Fruit fly (Drosophila melanogaster) whole organism, embryonic: ENCODE data around the gene CG45049.

Experiments used
- Antp ChIP-seq: fragments of 200-800 bp; sonication (Bioruptor generic); optimal IDR thresholded peaks from 3 replicates; lab custom pipeline; 2016; ENCODE audit warnings: missing biosample characterization, missing genetic modification characterization
- Asciz ChIP-seq: fragments of 200-800 bp; sonication (Bioruptor generic); optimal IDR thresholded peaks from 2 replicates; lab custom pipeline; 2017; ENCODE audit warnings: missing biosample characterization, mild to moderate bottlenecking, missing genetic modification characterization, missing genetic modification reagents
- Atf6 ChIP-seq: fragments of 200-800 bp; sonication (Bioruptor generic); IDR thresholded peaks from 2 replicates; pipeline ENCODE4 v1.3.6; 2022; ENCODE audit warnings: missing biosample characterization, missing genetic modification characterization
- CG12744 ChIP-seq: fragments of 200-800 bp; sonication (Bioruptor generic); optimal IDR thresholded peaks from 2 replicates; lab custom pipeline; 2016; ENCODE audit warnings: missing biosample characterization, missing genetic modification characterization
- CG15269 ChIP-seq: fragments of 200-800 bp; sonication (Bioruptor generic); optimal IDR thresholded peaks from 2 replicates; lab custom pipeline; 2018; ENCODE audit warnings: missing biosample characterization, mild to moderate bottlenecking, missing genetic modification characterization, moderate library complexity
- CG17361 ChIP-seq: fragments of 200-800 bp; sonication (Bioruptor generic); IDR thresholded peaks from 3 replicates; pipeline ENCODE4 v1.3.6; 2022; ENCODE audit warnings: missing biosample characterization, missing genetic modification characterization
- CG2199 ChIP-seq: fragments of 200-800 bp; sonication (Bioruptor generic); IDR thresholded peaks from 3 replicates; pipeline ENCODE4 v1.3.6; 2022; ENCODE audit warnings: missing biosample characterization, missing genetic modification characterization
- CG32767 ChIP-seq: fragments of 200-800 bp; sonication (Bioruptor generic); IDR thresholded peaks from 2 replicates; pipeline ENCODE4 v1.3.6; 2022; ENCODE audit warnings: missing biosample characterization, missing genetic modification characterization
- CG3838 ChIP-seq: fragments of 200-800 bp; sonication (Bioruptor generic); optimal IDR thresholded peaks from 3 replicates; lab custom pipeline; 2016; ENCODE audit warnings: missing biosample characterization, missing genetic modification characterization
- CG4707 ChIP-seq: fragments of 200-800 bp; sonication (Bioruptor generic); optimal IDR thresholded peaks from 2 replicates; lab custom pipeline; 2018; ENCODE audit warnings: missing biosample characterization, mild to moderate bottlenecking, missing genetic modification characterization, moderate library complexity
- CG7963 ChIP-seq: fragments of 200-800 bp; sonication (Bioruptor generic); IDR thresholded peaks from 3 replicates; pipeline ENCODE4 v1.3.6; 2022; ENCODE audit warnings: missing biosample characterization, missing genetic modification characterization; ENCODE audit not compliant: partially characterized antibody
- CG9932 ChIP-seq: fragments of 200-800 bp; sonication (Bioruptor generic); IDR thresholded peaks from 2 replicates; pipeline ENCODE4 v1.3.6; 2022; ENCODE audit warnings: missing biosample characterization, missing genetic modification characterization
- Drgx ChIP-seq: fragments of 200-800 bp; sonication (Bioruptor generic); IDR thresholded peaks from 2 replicates; pipeline ENCODE4 v1.3.6; 2022; ENCODE audit warnings: missing biosample characterization, missing genetic modification characterization
- Ets65A ChIP-seq: fragments of 200-800 bp; sonication (Bioruptor generic); peaks from one replicate; lab custom pipeline; 2016; ENCODE audit warnings: missing biosample characterization, missing genetic modification characterization
- Gsc ChIP-seq: fragments of 200-800 bp; sonication (Bioruptor generic); IDR thresholded peaks from 2 replicates; pipeline ENCODE4 v1.3.6; 2022; ENCODE audit warnings: missing biosample characterization, missing genetic modification characterization
- MTF-1 ChIP-seq: fragments of 200-800 bp; sonication (Bioruptor generic); optimal IDR thresholded peaks from 2 replicates; lab custom pipeline; 2018; ENCODE audit warnings: missing biosample characterization, mild to moderate bottlenecking, missing genetic modification characterization, borderline replicate concordance
- Med ChIP-seq: fragments of 200-800 bp; sonication (Bioruptor generic); peaks from one replicate; lab custom pipeline; 2016; ENCODE audit warnings: missing biosample characterization, missing genetic modification characterization, mild to moderate bottlenecking, inconsistent platforms, moderate library complexity
- Sry-β ChIP-seq: fragments of 200-800 bp; sonication (Bioruptor generic); optimal IDR thresholded peaks from 2 replicates; lab custom pipeline; 2018; ENCODE audit warnings: missing biosample characterization, mild to moderate bottlenecking, missing genetic modification characterization, moderate library complexity
- Trl ChIP-seq, 3 experiments: fragments of >200 bp in 2 of 3; fragments of 200-800 bp in 1 of 3; sonication (Bioruptor generic) in 1 of 3; optimal IDR thresholded peaks; 2 replicates in 1 of 3; 3 replicates in 2 of 3; lab custom pipeline; 2016 to 2017; ENCODE audit warnings: missing biosample characterization in 1 of 3, missing genetic modification characterization in 1 of 3
- abd-A ChIP-seq: fragments of 200-800 bp; sonication (Bioruptor generic); optimal IDR thresholded peaks from 3 replicates; lab custom pipeline; 2019; ENCODE audit warnings: missing biosample characterization, mild to moderate bottlenecking, missing genetic modification characterization, moderate library complexity
- btn ChIP-seq: fragments of 200-800 bp; sonication (Bioruptor generic); optimal IDR thresholded peaks from 2 replicates; lab custom pipeline; 2016; ENCODE audit warnings: missing biosample characterization, missing genetic modification characterization
- crol ChIP-seq: fragments of 200-800 bp; sonication (Bioruptor generic); IDR thresholded peaks from 2 replicates; pipeline ENCODE4 v1.3.6; 2022; ENCODE audit warnings: missing biosample characterization, missing genetic modification characterization
- crp ChIP-seq, 2 experiments: fragments of 200-800 bp; sonication (Bioruptor generic); optimal IDR thresholded peaks; 2 replicates in 1 of 2; 3 replicates in 1 of 2; lab custom pipeline; 2017; ENCODE audit warnings: missing biosample characterization in 2 of 2, missing genetic modification characterization in 2 of 2, mild to moderate bottlenecking in 1 of 2, moderate library complexity in 1 of 2
- dysf ChIP-seq: fragments of 200-800 bp; sonication (Bioruptor generic); IDR thresholded peaks from 3 replicates; pipeline ENCODE4 v1.3.6; 2022; ENCODE audit warnings: missing biosample characterization, missing genetic modification characterization
- ewg ChIP-seq: fragments of 200-800 bp; sonication (Bioruptor generic); optimal IDR thresholded peaks from 3 replicates; lab custom pipeline; 2017; ENCODE audit warnings: mild to moderate bottlenecking, missing biosample characterization, missing genetic modification reagents, missing genetic modification characterization
- gro ChIP-seq: fragments of 200-800 bp; sonication (Bioruptor generic); optimal IDR thresholded peaks from 2 replicates; lab custom pipeline; 2016; ENCODE audit warnings: missing biosample characterization, missing genetic modification characterization
- gsb ChIP-seq: fragments of 200-800 bp; sonication (Bioruptor generic); IDR thresholded peaks from 2 replicates; pipeline ENCODE4 v1.3.6; 2022; ENCODE audit warnings: missing biosample characterization, missing genetic modification characterization
- jumu ChIP-seq: fragments of 200-800 bp; sonication (Bioruptor generic); optimal IDR thresholded peaks from 3 replicates; lab custom pipeline; 2016; ENCODE audit warnings: missing biosample characterization, missing genetic modification characterization
- mam ChIP-seq: fragments of 200-800 bp; sonication (Bioruptor generic); optimal IDR thresholded peaks from 3 replicates; lab custom pipeline; 2016; ENCODE audit warnings: missing biosample characterization, missing genetic modification characterization
- mld ChIP-seq: fragments of 200-800 bp; sonication (Bioruptor generic); IDR thresholded peaks from 3 replicates; pipeline ENCODE4 v1.3.6; 2022; ENCODE audit warnings: missing biosample characterization, missing genetic modification characterization; ENCODE audit not compliant: partially characterized antibody
- nerfin-2 ChIP-seq: fragments of 200-800 bp; sonication (Bioruptor generic); IDR thresholded peaks from 2 replicates; pipeline ENCODE4 v1.3.6; 2022; ENCODE audit warnings: missing biosample characterization, missing genetic modification characterization; ENCODE audit not compliant: partially characterized antibody
- onecut ChIP-seq: fragments of 200-800 bp; sonication (Bioruptor generic); IDR thresholded peaks from 2 replicates; pipeline ENCODE4 v1.3.6; 2022; ENCODE audit warnings: missing biosample characterization, missing genetic modification characterization
- pan ChIP-seq, 4 experiments: fragments of >200 bp in 3 of 4; fragments of 200-800 bp in 1 of 4; sonication (Bioruptor generic) in 1 of 4; optimal IDR thresholded peaks in 3 of 4; IDR thresholded peaks in 1 of 4; 2 replicates each; pipeline versions ENCODE4 v1.3.6 to Lab custom; 2017 to 2022; ENCODE audit warnings: missing biosample characterization in 2 of 4, missing genetic modification characterization in 2 of 4, mixed read lengths in 1 of 4
- pros ChIP-seq: fragments of 200-800 bp; sonication (Bioruptor generic); optimal IDR thresholded peaks from 3 replicates; lab custom pipeline; 2019; ENCODE audit warnings: missing biosample characterization, mild to moderate bottlenecking, missing genetic modification characterization, moderate library complexity
- pzg ChIP-seq: fragments of 200-800 bp; sonication (Bioruptor generic); optimal IDR thresholded peaks from 3 replicates; lab custom pipeline; 2018; ENCODE audit warnings: missing biosample characterization, mild to moderate bottlenecking, missing genetic modification characterization, moderate library complexity
- row ChIP-seq: fragments of 200-800 bp; sonication (Bioruptor generic); IDR thresholded peaks from 3 replicates; pipeline ENCODE4 v1.3.6; 2022; ENCODE audit warnings: missing biosample characterization, missing genetic modification characterization
- slbo ChIP-seq: fragments of 200-800 bp; sonication (Bioruptor generic); IDR thresholded peaks from 2 replicates; pipeline ENCODE4 v1.3.6; 2022; ENCODE audit warnings: missing biosample characterization, missing genetic modification characterization
- slp2 ChIP-seq: fragments of 200-800 bp; sonication (Bioruptor generic); optimal IDR thresholded peaks from 2 replicates; lab custom pipeline; 2016; ENCODE audit warnings: missing biosample characterization, missing genetic modification characterization
- sob ChIP-seq: fragments of 200-800 bp; sonication (Bioruptor generic); IDR thresholded peaks from 2 replicates; pipeline ENCODE4 v1.3.6; 2022; ENCODE audit warnings: missing biosample characterization, missing genetic modification characterization
- sr ChIP-seq: fragments of 200-800 bp; sonication (Bioruptor generic); IDR thresholded peaks from 3 replicates; pipeline ENCODE4 v1.3.6; 2022; ENCODE audit warnings: missing biosample characterization, missing genetic modification characterization
- ssp ChIP-seq: fragments of 200-800 bp; sonication (Bioruptor generic); IDR thresholded peaks from 2 replicates; pipeline ENCODE4 v1.3.6; 2022; ENCODE audit warnings: missing biosample characterization, missing genetic modification characterization
- tna ChIP-seq: fragments of 200-800 bp; sonication (Bioruptor generic); IDR thresholded peaks from 2 replicates; pipeline ENCODE4 v1.3.6; 2022; ENCODE audit warnings: missing biosample characterization, missing genetic modification characterization; ENCODE audit not compliant: partially characterized antibody
- ttk ChIP-seq: fragments of 200-800 bp; sonication (Bioruptor generic); IDR thresholded peaks from 2 replicates; pipeline ENCODE4 v2.1.2; 2022; ENCODE audit warnings: missing biosample characterization, missing genetic modification characterization
- unc-4 ChIP-seq: fragments of 200-800 bp; sonication (Bioruptor generic); IDR thresholded peaks from 2 replicates; pipeline ENCODE4 v1.3.6; 2022; ENCODE audit warnings: missing biosample characterization, missing genetic modification characterization; ENCODE audit not compliant: partially characterized antibody
- usp ChIP-seq: fragments of >200 bp; optimal IDR thresholded peaks from 2 replicates; lab custom pipeline; 2017; ENCODE audit warnings: missing biosample characterization, missing genetic modification characterization
- z ChIP-seq: fragments of 200-800 bp; sonication (Bioruptor generic); IDR thresholded peaks from 3 replicates; pipeline ENCODE4 v1.3.6; 2022; ENCODE audit warnings: missing biosample characterization, missing genetic modification characterization

Gene CG45049

dm6 chr3R:22753895-22754774, 27.4 kb downstream of the CG45049 start (continued):
- TF ChIP-seq CG17361 (peak; percentile 91), abd-A (tag; lab: Kevin White, UChicago) (peak; percentile 27), unc-4 (GFP tag; lab: Robert Waterston, UW) (peak; percentile 44), jumu (GFP tag; lab: Kevin White, UChicago) (peak; percentile 45), usp (GFP tag; lab: Kevin White, UChicago) (no peak), CG3838 (no peak), CG12744 (GFP tag; lab: Kevin White, UChicago) (no peak), CG7963 (no peak), mam (GFP tag; lab: Kevin White, UChicago) (peak; percentile 58), CG9932 (GFP tag; lab: Robert Waterston, UW) (peak; percentile 54), ewg (GFP tag; lab: Kevin White, UChicago) (peak; percentile 23), MTF-1 (no peak), mld (GFP tag; lab: Robert Waterston, UW) (no peak), Sry-β (GFP tag; lab: Kevin White, UChicago) (no peak), pan (optimal IDR thresholded peaks at IDR 0.05; lab: Kevin White, UChicago) (no peak), pan (GFP tag; optimal IDR thresholded peaks at IDR 0.05 in 1 of 2, IDR thresholded peaks at IDR 0.05 in 1 of 2) (peak in 1 of 2 experiments; percentile 51), CG15269 (tag; lab: Kevin White, UChicago) (peak; percentile 81), Asciz (peak; percentile 60), Antp (peak; percentile 11), ssp (GFP tag; lab: Robert Waterston, UW) (peak; percentile 37; the same call in 1 of the 2 replicates), gro (GFP tag; lab: Kevin White, UChicago) (no peak), gsb (GFP tag; lab: Robert Waterston, UW) (0 out of 2 replicates have a peak, but pooled peaks have one; percentile 48), CG4707 (GFP tag; lab: Kevin White, UChicago) (peak; percentile 66), tna (peak; percentile 56; the same call in 1 of the 2 replicates)

dm6 chr3R:22755187-22755777, 28.5 kb downstream of the CG45049 start:
- TF ChIP-seq sob (0 out of 2 replicates have a peak, but pooled peaks have one; percentile 25), onecut (peak; percentile 99), slbo (GFP tag; lab: Robert Waterston, UW) (0 out of 2 replicates have a peak, but pooled peaks have one; percentile 4), z (GFP tag; lab: Robert Waterston, UW) (peak; percentile 23; the same call in 1 of the 3 replicates), slp2 (GFP tag; lab: Kevin White, UChicago) (no peak), Drgx (GFP tag; lab: Robert Waterston, UW) (0 out of 2 replicates have a peak, but pooled peaks have one; percentile 8), Gsc (no peak), btn (no peak), crol (peak; percentile 89), Trl (optimal IDR thresholded peaks at IDR 0.05; lab: Kevin White, UChicago) (peak; percentile 60 to 67), Trl (GFP tag; optimal IDR thresholded peaks at IDR 0.05; lab: Kevin White, UChicago) (no peak), Atf6 (GFP tag; lab: Robert Waterston, UW) (0 out of 2 replicates have a peak, but pooled peaks have one; percentile 30), nerfin-2 (0 out of 2 replicates have a peak, but pooled peaks have one; percentile 10), sr (peak; percentile 46; the same call in 1 of the 3 replicates), CG7963 (no peak), dysf (no peak), CG2199 (GFP tag; lab: Robert Waterston, UW) (0 out of 3 replicates have a peak, but pooled peaks have one; percentile 55), pzg (GFP tag; lab: Kevin White, UChicago) (no peak), CG32767 (GFP tag; lab: Robert Waterston, UW) (0 out of 2 replicates have a peak, but pooled peaks have one; percentile 17), pros (peak; percentile 78), row (GFP tag; lab: Robert Waterston, UW) (0 out of 3 replicates have a peak, but pooled peaks have one; percentile 12), Med (peak; percentile 68), crp (GFP tag; optimal IDR thresholded peaks at IDR 0.05; lab: Kevin White, UChicago) (peak in 1 of 2 experiments; percentile 15), Ets65A (GFP tag; lab: Kevin White, UChicago) (no peak), ttk (GFP tag; lab: Robert Waterston, UW) (peak; percentile 33; the same call in 1 of the 2 replicates), MTF-1 (peak; percentile 58)
